Worm (Caenorhabditis elegans) whole organism, L2 larva: Measurements from ENCODE around the gene pigc-1.

Experiments used
- aly-2 ChIP-seq: fragments of 150-350 bp; optimal IDR thresholded peaks from 2 replicates; lab custom pipeline; 2014; ENCODE audit warnings: missing biosample characterization, missing genetic modification characterization
- ceh-16 ChIP-seq: fragments of 150-350 bp; optimal IDR thresholded peaks from 2 replicates; lab custom pipeline; 2014; ENCODE audit warnings: missing biosample characterization, missing genetic modification characterization
- elt-3 ChIP-seq: sonication (generic microtip); optimal IDR thresholded peaks from 2 replicates; lab custom pipeline; 2017; ENCODE audit warnings: missing biosample characterization, missing genetic modification characterization
- nhr-10 ChIP-seq: sonication (generic microtip); optimal IDR thresholded peaks from 2 replicates; lab custom pipeline; 2017; ENCODE audit warnings: missing biosample characterization, missing genetic modification characterization
- nhr-11 ChIP-seq: fragments of 150-350 bp; optimal IDR thresholded peaks from 2 replicates; lab custom pipeline; 2014; ENCODE audit warnings: missing biosample characterization, missing genetic modification characterization
- snpc-4 ChIP-seq: fragments of 150-350 bp; optimal IDR thresholded peaks from 2 replicates; lab custom pipeline; 2014; ENCODE audit warnings: missing biosample characterization, missing genetic modification characterization
- zag-1 ChIP-seq: fragments of 150-350 bp; optimal IDR thresholded peaks from 2 replicates; lab custom pipeline; 2014; ENCODE audit warnings: missing biosample characterization, missing genetic modification characterization

DNA sequence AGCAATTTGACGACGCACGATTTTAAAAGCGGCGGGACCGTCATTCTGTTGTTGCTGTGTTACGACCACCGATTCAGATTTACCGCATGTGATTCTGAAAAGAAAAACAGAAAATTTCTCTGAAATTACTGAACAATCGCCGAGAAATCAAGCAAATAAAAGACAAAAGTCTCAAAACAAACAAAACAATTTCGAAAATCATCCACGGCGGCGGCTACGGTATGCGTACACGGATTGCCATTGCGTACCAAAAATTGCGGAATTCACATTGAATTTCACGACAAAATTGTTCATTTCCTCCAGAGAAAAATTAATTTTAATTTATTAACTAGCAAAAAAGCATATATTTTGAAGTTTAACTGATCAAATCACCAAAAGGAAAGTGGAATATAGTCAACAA, 23.5 kb upstream of the pigc-1 start, which contains the start of gene pezo-1:
- TF ChIP-seq snpc-4 (tag; lab: Kevin White, UChicago) (no peak), zag-1 (tag; lab: Kevin White, UChicago) (no peak), nhr-11 (tag; lab: Kevin White, UChicago) (no peak), ceh-16 (tag; lab: Kevin White, UChicago) (no peak), nhr-10 (tag; lab: Kevin White, UChicago) (no peak), aly-2 (no peak), elt-3 (no peak)
